Worm (Caenorhabditis elegans) whole organism, late embryonic: Measurements from ENCODE around the gene famp-1.

Experiments
- ama-1 ChIP-seq: fragments of 150-350 bp; optimal IDR thresholded peaks from 2 replicates; lab custom pipeline; 2014
- ceh-18 ChIP-seq: sonication (generic microtip); optimal IDR thresholded peaks from 2 replicates; lab custom pipeline; 2016; ENCODE audit warnings: missing genetic modification characterization, missing compliant biosample characterization
- che-1 ChIP-seq: sonication (generic microtip); optimal IDR thresholded peaks from 2 replicates; lab custom pipeline; 2016; ENCODE audit warnings: mild to moderate bottlenecking, missing genetic modification characterization, missing compliant biosample characterization
- dmd-4 ChIP-seq: sonication (generic microtip); optimal IDR thresholded peaks from 2 replicates; lab custom pipeline; 2016; ENCODE audit warnings: borderline replicate concordance, missing genetic modification characterization, missing compliant biosample characterization
- elt-2 ChIP-seq: sonication (generic microtip); optimal IDR thresholded peaks from 2 replicates; lab custom pipeline; 2016; ENCODE audit warnings: missing genetic modification reagents, missing genetic modification characterization, missing compliant biosample characterization
- ets-4 ChIP-seq: sonication (generic microtip); optimal IDR thresholded peaks from 2 replicates; lab custom pipeline; 2016; ENCODE audit warnings: missing genetic modification characterization, missing compliant biosample characterization
- hlh-8 ChIP-seq: sonication (generic microtip); optimal IDR thresholded peaks from 2 replicates; lab custom pipeline; 2016; ENCODE audit warnings: missing genotype, missing genetic modification characterization, missing compliant biosample characterization
- nhr-11 ChIP-seq: fragments of 150-350 bp; optimal IDR thresholded peaks from 2 replicates; lab custom pipeline; 2014; ENCODE audit warnings: missing biosample characterization, missing genetic modification characterization
- pax-1 ChIP-seq: fragments of 150-350 bp; optimal IDR thresholded peaks from 2 replicates; lab custom pipeline; 2014; ENCODE audit warnings: missing biosample characterization, missing genetic modification characterization
- ttx-3 ChIP-seq: sonication (generic microtip); optimal IDR thresholded peaks from 2 replicates; lab custom pipeline; 2016; ENCODE audit warnings: missing genetic modification reagents, missing genetic modification characterization, missing compliant biosample characterization
- unc-86 ChIP-seq: sonication (generic microtip); optimal IDR thresholded peaks from 2 replicates; lab custom pipeline; 2016; ENCODE audit warnings: missing genetic modification characterization, missing compliant biosample characterization
- zip-5 ChIP-seq: sonication (generic microtip); optimal IDR thresholded peaks from 2 replicates; lab custom pipeline; 2016; ENCODE audit warnings: missing genetic modification characterization, missing compliant biosample characterization
- ztf-16 ChIP-seq: sonication (generic microtip); optimal IDR thresholded peaks from 2 replicates; lab custom pipeline; 2017; ENCODE audit warnings: missing genetic modification characterization, missing compliant biosample characterization

DNA sequence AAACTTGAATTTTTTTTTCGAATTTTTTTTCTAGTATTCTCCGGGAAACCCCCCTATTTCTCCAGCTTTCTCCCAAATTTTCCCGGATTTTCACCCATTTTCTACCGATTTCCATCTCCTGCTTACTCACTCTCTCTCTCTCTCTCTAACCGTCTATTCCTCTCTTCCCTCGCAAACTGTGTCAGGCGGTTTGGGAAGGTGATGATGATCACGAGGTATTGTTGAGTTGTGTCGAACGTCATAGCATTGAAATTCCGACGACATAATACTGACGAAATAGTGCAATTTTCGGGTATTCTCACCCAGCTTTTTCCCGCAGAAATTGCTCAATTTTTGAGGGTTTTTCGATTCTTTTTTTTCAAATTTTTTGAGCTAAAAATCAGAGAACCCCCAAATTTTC, 43.3 kb downstream of the famp-1 start:
- no peak for TF ChIP-seq dmd-4
- no peak for TF ChIP-seq ama-1
- TF ChIP-seq ztf-16: no peak
- no peak for TF ChIP-seq hlh-8 (tag; lab: Kevin White, UChicago)
- no peak for TF ChIP-seq unc-86 (tag; lab: Kevin White, UChicago)
- no peak for TF ChIP-seq pax-1 (tag; lab: Kevin White, UChicago)
- no peak for TF ChIP-seq ttx-3 (tag; lab: Kevin White, UChicago)
- TF ChIP-seq che-1: no peak
- TF ChIP-seq ceh-18: no peak
- no peak for TF ChIP-seq elt-2 (tag; lab: Kevin White, UChicago)
- no peak for TF ChIP-seq ets-4
- no peak for TF ChIP-seq nhr-11 (tag; lab: Kevin White, UChicago)
- TF ChIP-seq zip-5 (tag; lab: Kevin White, UChicago): no peak
